Worm (Caenorhabditis elegans): ENCODE measurements around the gene srab-14.

DNA sequence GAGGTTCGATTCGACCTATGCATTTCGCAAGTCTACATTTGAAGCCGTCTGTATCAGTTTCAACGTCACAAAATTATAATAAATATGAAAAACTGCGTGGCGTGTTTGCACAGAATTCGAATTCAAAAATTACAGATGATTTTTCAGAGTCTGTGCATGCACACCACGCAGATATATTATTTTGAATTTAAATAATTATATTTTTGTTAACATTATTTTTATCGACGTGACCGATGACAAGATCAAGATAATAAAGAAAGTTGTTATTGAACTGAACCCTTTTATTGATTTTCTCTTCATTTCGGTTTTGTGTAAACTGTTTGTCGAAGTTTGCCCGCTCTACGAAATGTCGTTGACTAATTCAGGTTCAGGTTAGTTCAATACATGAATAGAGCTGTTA lies 5.7 kb upstream of the srab-14 start, which contains the start of gene C28F5.1:
- TF ChIP-seq nfya-1 (tag; optimal IDR thresholded peaks at IDR 0.05; ENCODE audit: borderline replicate concordance, insufficient read depth) (no peak), snpc-1.3 (tag; optimal IDR thresholded peaks at IDR 0.05; ENCODE audit: insufficient read depth) (no peak), xnd-1 (tag; optimal IDR thresholded peaks at IDR 0.05) (no peak), hlh-12 (tag; optimal IDR thresholded peaks at IDR 0.05) (no peak), F23B12.7 (tag; optimal IDR thresholded peaks at IDR 0.05; ENCODE audit: insufficient read depth) (no peak), let-607 (tag; optimal IDR thresholded peaks at IDR 0.05) (no peak), mcd-1 (GFP tag; IDR thresholded peaks at IDR 0.05) (no peak), repo-1 (tag; optimal IDR thresholded peaks at IDR 0.05) (no peak), let-526 (GFP tag; IDR thresholded peaks at IDR 0.05) (no peak), efl-1 (GFP tag; optimal IDR thresholded peaks at IDR 0.05) (no peak), madf-3 (GFP tag; IDR thresholded peaks at IDR 0.05) (no peak), K12H6.12 (tag; optimal IDR thresholded peaks at IDR 0.05) (no peak)

All from whole organism, young adult.